Fruit fly (Drosophila melanogaster) whole organism, embryonic: Measurements from ENCODE around the gene apn.

Experiments used
- BEAF-32 ChIP-seq: fragments of 200-800 bp; sonication (Bioruptor generic); optimal IDR thresholded peaks from 3 replicates; lab custom pipeline; 2017; ENCODE audit warnings: missing biosample characterization, missing genetic modification characterization, mild to moderate bottlenecking, moderate library complexity, missing genetic modification reagents
- CG10209 ChIP-seq: fragments of 200-800 bp; sonication (Bioruptor generic); optimal IDR thresholded peaks from 3 replicates; lab custom pipeline; 2017; ENCODE audit warnings: missing biosample characterization, mild to moderate bottlenecking, missing genetic modification characterization, missing genetic modification reagents
- CG11456 ChIP-seq: fragments of 200-800 bp; sonication (Bioruptor generic); IDR thresholded peaks from 3 replicates; pipeline ENCODE4 v1.3.6; 2022; ENCODE audit warnings: missing biosample characterization, missing genetic modification characterization
- CG14050 ChIP-seq: fragments of 200-800 bp; sonication (Bioruptor generic); IDR thresholded peaks from 3 replicates; pipeline ENCODE4 v1.3.6; 2022; ENCODE audit warnings: missing biosample characterization, missing genetic modification characterization
- CG1602 ChIP-seq: fragments of 200-800 bp; sonication (Bioruptor generic); optimal IDR thresholded peaks from 3 replicates; lab custom pipeline; 2016; ENCODE audit warnings: missing biosample characterization, missing genetic modification characterization
- CG17829 ChIP-seq: fragments of 200-800 bp; optimal IDR thresholded peaks from 2 replicates; lab custom pipeline; 2019; ENCODE audit warnings: missing biosample characterization, mild to moderate bottlenecking, missing genetic modification characterization, moderate library complexity
- CG18011 ChIP-seq: fragments of 200-800 bp; sonication (Bioruptor generic); optimal IDR thresholded peaks from 2 replicates; lab custom pipeline; 2017; ENCODE audit warnings: missing biosample characterization, missing genetic modification characterization, mild to moderate bottlenecking, moderate library complexity, missing genotype
- CG18619 ChIP-seq: fragments of 200-800 bp; sonication (Bioruptor generic); optimal IDR thresholded peaks from 3 replicates; lab custom pipeline; 2017; ENCODE audit warnings: missing biosample characterization, mild to moderate bottlenecking, missing genetic modification characterization
- CG2129 ChIP-seq: fragments of 200-800 bp; sonication (Bioruptor generic); IDR thresholded peaks from 2 replicates; pipeline ENCODE4 v1.3.6; 2022; ENCODE audit warnings: missing biosample characterization, missing genetic modification characterization; ENCODE audit not compliant: partially characterized antibody
- CG2199 ChIP-seq: fragments of 200-800 bp; sonication (Bioruptor generic); IDR thresholded peaks from 3 replicates; pipeline ENCODE4 v1.3.6; 2022; ENCODE audit warnings: missing biosample characterization, missing genetic modification characterization
- CG30020 ChIP-seq: fragments of 200-800 bp; optimal IDR thresholded peaks from 2 replicates; lab custom pipeline; 2019; ENCODE audit warnings: missing biosample characterization, mild to moderate bottlenecking, missing genetic modification characterization, moderate library complexity
- CG4404 ChIP-seq: fragments of 200-800 bp; sonication (Bioruptor generic); IDR thresholded peaks from 2 replicates; pipeline ENCODE4 v1.3.6; 2022; ENCODE audit warnings: missing biosample characterization, missing genetic modification characterization
- CG9797 ChIP-seq: fragments of 200-800 bp; sonication (Bioruptor generic); optimal IDR thresholded peaks from 3 replicates; lab custom pipeline; 2018; ENCODE audit warnings: missing biosample characterization, mild to moderate bottlenecking, missing genetic modification characterization
- CG9817 ChIP-seq: fragments of 200-800 bp; sonication (Bioruptor generic); optimal IDR thresholded peaks from 2 replicates; lab custom pipeline; 2018; ENCODE audit warnings: missing biosample characterization, mild to moderate bottlenecking, missing genetic modification characterization, moderate library complexity
- CTCF ChIP-seq: fragments of 200-800 bp; sonication (Bioruptor generic); optimal IDR thresholded peaks from 2 replicates; lab custom pipeline; 2017; ENCODE audit warnings: missing biosample characterization, mild to moderate bottlenecking, missing genetic modification characterization, moderate library complexity
- D ChIP-seq, 2 experiments: fragments of 200-800 bp in 1 of 2; fragments of >200 bp in 1 of 2; sonication (Bioruptor generic) in 1 of 2; optimal IDR thresholded peaks; 2 replicates in 1 of 2; 3 replicates in 1 of 2; lab custom pipeline; 2017; ENCODE audit warnings: mild to moderate bottlenecking in 1 of 2, missing biosample characterization in 1 of 2, missing genetic modification characterization in 1 of 2, missing genetic modification reagents in 1 of 2
- D19A ChIP-seq: fragments of 200-800 bp; optimal IDR thresholded peaks from 3 replicates; lab custom pipeline; 2019; ENCODE audit warnings: missing biosample characterization, mild to moderate bottlenecking, missing genetic modification characterization, moderate library complexity
- Ets65A ChIP-seq: fragments of 200-800 bp; sonication (Bioruptor generic); peaks from one replicate; lab custom pipeline; 2016; ENCODE audit warnings: missing biosample characterization, missing genetic modification characterization
- GATAe ChIP-seq: fragments of 200-800 bp; sonication (Bioruptor generic); conservative IDR thresholded peaks from 2 replicates; pipeline ENCODE4 v1.3.6; 2022; ENCODE audit warnings: missing biosample characterization, missing genetic modification characterization
- HLHmδ ChIP-seq: fragments of 200-800 bp; sonication (Bioruptor generic); optimal IDR thresholded peaks from 2 replicates; lab custom pipeline; 2018; ENCODE audit warnings: missing biosample characterization, mild to moderate bottlenecking, missing genetic modification characterization, moderate library complexity
- HmgD ChIP-seq: fragments of 200-800 bp; sonication (Bioruptor generic); optimal IDR thresholded peaks from 3 replicates; lab custom pipeline; 2016; ENCODE audit warnings: missing biosample characterization, missing genetic modification characterization
- Hr51 ChIP-seq, 2 experiments: fragments of 200-800 bp; sonication (Bioruptor generic); optimal IDR thresholded peaks; 2 replicates in 1 of 2; 3 replicates in 1 of 2; lab custom pipeline; 2016 to 2018; ENCODE audit warnings: missing biosample characterization in 2 of 2, missing genetic modification characterization in 2 of 2, mild to moderate bottlenecking in 1 of 2, moderate library complexity in 1 of 2
- MESR4 ChIP-seq: fragments of 200-800 bp; sonication (Bioruptor generic); optimal IDR thresholded peaks from 2 replicates; lab custom pipeline; 2018; ENCODE audit warnings: missing biosample characterization, mild to moderate bottlenecking, missing genetic modification characterization, moderate library complexity
- Med ChIP-seq: fragments of 200-800 bp; sonication (Bioruptor generic); peaks from one replicate; lab custom pipeline; 2016; ENCODE audit warnings: missing biosample characterization, missing genetic modification characterization, mild to moderate bottlenecking, inconsistent platforms, moderate library complexity
- NfI ChIP-seq: fragments of 200-800 bp; sonication (Bioruptor generic); optimal IDR thresholded peaks from 3 replicates; lab custom pipeline; 2018; ENCODE audit warnings: missing biosample characterization, mild to moderate bottlenecking, missing genetic modification characterization, moderate library complexity
- Side ChIP-seq: fragments of 200-800 bp; sonication (Bioruptor generic); optimal IDR thresholded peaks from 2 replicates; lab custom pipeline; 2016; ENCODE audit warnings: missing biosample characterization, missing genetic modification characterization
- Sry-β ChIP-seq: fragments of 200-800 bp; sonication (Bioruptor generic); optimal IDR thresholded peaks from 2 replicates; lab custom pipeline; 2018; ENCODE audit warnings: missing biosample characterization, mild to moderate bottlenecking, missing genetic modification characterization, moderate library complexity
- YL-1 ChIP-seq: fragments of 200-800 bp; sonication (Bioruptor generic); optimal IDR thresholded peaks from 3 replicates; lab custom pipeline; 2017; ENCODE audit warnings: missing biosample characterization, mild to moderate bottlenecking, missing genetic modification characterization
- bbx ChIP-seq: fragments of 200-800 bp; sonication (Bioruptor generic); IDR thresholded peaks from 2 replicates; pipeline ENCODE4 v1.3.6; 2022; ENCODE audit warnings: missing biosample characterization, missing genetic modification characterization; ENCODE audit not compliant: partially characterized antibody
- dm ChIP-seq: fragments of 200-800 bp; sonication (Bioruptor generic); optimal IDR thresholded peaks from 3 replicates; lab custom pipeline; 2016; ENCODE audit warnings: missing biosample characterization, missing genetic modification characterization
- dpn ChIP-seq, 2 experiments: fragments of 200-800 bp; sonication (Bioruptor generic); optimal IDR thresholded peaks; 3 replicates each; lab custom pipeline; 2016; ENCODE audit warnings: missing biosample characterization in 2 of 2, missing genetic modification characterization in 2 of 2
- fd3F ChIP-seq: fragments of 200-800 bp; sonication (Bioruptor generic); optimal IDR thresholded peaks from 2 replicates; lab custom pipeline; 2018; ENCODE audit warnings: missing biosample characterization, mild to moderate bottlenecking, missing genetic modification characterization, moderate library complexity
- fd96Cb ChIP-seq: fragments of 200-800 bp; sonication (Bioruptor generic); optimal IDR thresholded peaks from 2 replicates; lab custom pipeline; 2018; ENCODE audit warnings: missing biosample characterization, mild to moderate bottlenecking, missing genetic modification characterization, moderate library complexity
- gfzf ChIP-seq: fragments of 200-800 bp; sonication (Bioruptor generic); optimal IDR thresholded peaks from 2 replicates; lab custom pipeline; 2016; ENCODE audit warnings: missing biosample characterization, mild to moderate bottlenecking, missing genetic modification characterization, moderate library complexity
- grn ChIP-seq: fragments of 200-800 bp; sonication (Bioruptor generic); optimal IDR thresholded peaks from 3 replicates; lab custom pipeline; 2017; ENCODE audit warnings: missing biosample characterization, missing genetic modification characterization
- gt ChIP-seq: fragments of 200-800 bp; sonication (Bioruptor generic); IDR thresholded peaks from 2 replicates; pipeline ENCODE4 v1.3.6; 2022; ENCODE audit warnings: missing biosample characterization, missing genetic modification characterization
- her ChIP-seq: fragments of 200-800 bp; sonication (Bioruptor generic); optimal IDR thresholded peaks from 2 replicates; lab custom pipeline; 2016; ENCODE audit warnings: missing biosample characterization, missing genetic modification characterization
- inv ChIP-seq: fragments of 200-800 bp; sonication (Bioruptor generic); IDR thresholded peaks from 2 replicates; pipeline ENCODE4 v1.3.6; 2022; ENCODE audit warnings: missing biosample characterization, missing genetic modification characterization; ENCODE audit not compliant: partially characterized antibody
- luna ChIP-seq: fragments of 200-800 bp; sonication (Bioruptor generic); optimal IDR thresholded peaks from 2 replicates; lab custom pipeline; 2016; ENCODE audit warnings: missing biosample characterization, missing genetic modification characterization
- nom ChIP-seq: fragments of 200-800 bp; sonication (Bioruptor generic); optimal IDR thresholded peaks from 2 replicates; lab custom pipeline; 2017; ENCODE audit warnings: missing biosample characterization, missing genetic modification characterization, mild to moderate bottlenecking, moderate library complexity, missing genetic modification reagents
- org-1 ChIP-seq: fragments of 200-800 bp; sonication (Bioruptor generic); optimal IDR thresholded peaks from 2 replicates; lab custom pipeline; 2017; ENCODE audit warnings: missing biosample characterization, missing genetic modification characterization
- repo ChIP-seq: fragments of 200-800 bp; sonication (Bioruptor generic); optimal IDR thresholded peaks from 2 replicates; lab custom pipeline; 2016; ENCODE audit warnings: missing biosample characterization, missing genetic modification characterization
- sc ChIP-seq, 3 experiments: fragments of >200 bp in 2 of 3; fragments of 200-800 bp in 1 of 3; sonication (Bioruptor generic) in 1 of 3; optimal IDR thresholded peaks; 2 replicates in 2 of 3; 3 replicates in 1 of 3; lab custom pipeline; 2017; ENCODE audit warnings: mild to moderate bottlenecking in 1 of 3, missing biosample characterization in 1 of 3, missing genetic modification characterization in 1 of 3, missing genetic modification reagents in 1 of 3
- schlank ChIP-seq: fragments of 200-800 bp; sonication (Bioruptor generic); optimal IDR thresholded peaks from 2 replicates; lab custom pipeline; 2018; ENCODE audit warnings: missing biosample characterization, mild to moderate bottlenecking, missing genetic modification characterization
- scrt ChIP-seq: fragments of 200-800 bp; sonication (Bioruptor generic); optimal IDR thresholded peaks from 2 replicates; lab custom pipeline; 2018; ENCODE audit warnings: missing biosample characterization, mild to moderate bottlenecking, missing genetic modification characterization, moderate library complexity
- sens ChIP-seq: fragments of 200-800 bp; sonication (Bioruptor generic); peaks from one replicate; lab custom pipeline; 2016; ENCODE audit warnings: missing biosample characterization, missing genetic modification characterization
- sens-2 ChIP-seq: fragments of 200-800 bp; sonication (Bioruptor generic); IDR thresholded peaks from 2 replicates; pipeline ENCODE4 v1.3.6; 2022; ENCODE audit warnings: missing biosample characterization, missing genetic modification characterization
- sna ChIP-seq: fragments of 200-800 bp; sonication (Bioruptor generic); IDR thresholded peaks from 2 replicates; pipeline ENCODE4 v1.3.6; 2022; ENCODE audit warnings: missing biosample characterization, missing genetic modification characterization; ENCODE audit not compliant: partially characterized antibody
- yki ChIP-seq: fragments of >200 bp; optimal IDR thresholded peaks from 3 replicates; lab custom pipeline; 2018

The apn gene

DNA sequence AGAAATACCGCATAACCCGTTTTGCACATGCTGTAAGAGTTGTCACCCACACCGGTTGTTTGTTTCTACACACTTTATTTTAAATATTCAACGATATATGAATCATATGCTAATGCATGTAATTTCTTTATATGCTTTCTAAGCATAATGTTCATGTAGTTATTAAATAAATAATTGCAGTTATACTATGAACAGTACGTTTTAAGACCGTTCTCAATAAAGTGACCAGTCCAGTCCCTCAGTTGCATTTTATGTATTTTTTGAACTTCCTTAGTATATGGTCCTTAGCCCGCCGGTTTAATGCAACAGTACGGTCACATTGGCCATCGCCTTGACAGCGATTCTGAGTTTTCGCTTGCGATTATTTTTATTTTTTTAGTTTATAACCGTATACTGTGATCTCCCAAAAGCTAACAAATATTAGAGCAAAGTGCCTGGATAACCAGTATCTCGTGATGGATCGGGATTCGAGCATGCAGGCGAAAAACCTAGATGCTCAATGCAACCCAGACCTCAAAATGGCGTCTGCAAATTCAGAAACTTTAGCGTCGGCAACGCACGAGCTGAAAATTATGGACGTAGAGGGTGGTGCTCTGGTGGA is 24.5 kb downstream of the apn start, which contains the start of gene Ravus (continued):
- no peak for TF ChIP-seq Sry-β
- no peak for TF ChIP-seq fd3F
- no peak for TF ChIP-seq org-1
- no peak for TF ChIP-seq HLHmδ (GFP tag; lab: Kevin White, UChicago)
- TF ChIP-seq CG18011 (GFP tag; lab: Kevin White, UChicago): no peak
- TF ChIP-seq CG30020 (tag; lab: Kevin White, UChicago): peak; percentile 60
- no peak for TF ChIP-seq her (GFP tag; lab: Kevin White, UChicago)
- TF ChIP-seq nom (GFP tag; lab: Kevin White, UChicago): no peak
- TF ChIP-seq GATAe (GFP tag; lab: Robert Waterston, UW): no peak
- no peak for TF ChIP-seq D19A (tag; lab: Kevin White, UChicago)
- TF ChIP-seq gfzf (GFP tag; lab: Kevin White, UChicago): peak; percentile 91
- no peak for TF ChIP-seq inv (GFP tag; lab: Robert Waterston, UW)
- 0 out of 3 replicates have a peak, but pooled peaks have one; percentile 12 for TF ChIP-seq CG14050 (GFP tag; lab: Robert Waterston, UW)
- TF ChIP-seq scrt (GFP tag; lab: Kevin White, UChicago): peak; percentile 11
- TF ChIP-seq dm (GFP tag; lab: Kevin White, UChicago): peak; percentile 45
- TF ChIP-seq CTCF (GFP tag; lab: Kevin White, UChicago): no peak
- peak; percentile 92 for TF ChIP-seq CG9797 (GFP tag; lab: Kevin White, UChicago)
- TF ChIP-seq CG11456 (GFP tag; lab: Robert Waterston, UW): 0 out of 3 replicates have a peak, but pooled peaks have one; percentile 55
- TF ChIP-seq CG17829 (tag; lab: Kevin White, UChicago): peak; percentile 58
- TF ChIP-seq CG2129 (GFP tag; lab: Robert Waterston, UW): no peak
- peak; percentile 74 for TF ChIP-seq YL-1 (GFP tag; lab: Kevin White, UChicago)
- peak in 1 of 2 experiments; percentile 19 for TF ChIP-seq Hr51 (GFP tag; optimal IDR thresholded peaks at IDR 0.05; lab: Kevin White, UChicago)
- no peak for TF ChIP-seq repo (GFP tag; lab: Kevin White, UChicago)
- TF ChIP-seq MESR4: peak; percentile 37
- TF ChIP-seq sens: peak; percentile 89
- TF ChIP-seq schlank (tag; lab: Kevin White, UChicago): no peak
- TF ChIP-seq yki (lab: Kevin White, UChicago): no peak
- TF ChIP-seq HmgD: peak; percentile 52
- TF ChIP-seq dpn (GFP tag; optimal IDR thresholded peaks at IDR 0.05; lab: Kevin White, UChicago): peak; percentile 32 to 51
- no peak for TF ChIP-seq grn (GFP tag; lab: Kevin White, UChicago)
- TF ChIP-seq CG4404 (GFP tag; lab: Robert Waterston, UW): peak; percentile 52
- no peak for TF ChIP-seq D (optimal IDR thresholded peaks at IDR 0.05; lab: Kevin White, UChicago)
- TF ChIP-seq D (GFP tag; optimal IDR thresholded peaks at IDR 0.05; lab: Kevin White, UChicago): no peak
- no peak for TF ChIP-seq CG2199 (GFP tag; lab: Robert Waterston, UW)
- TF ChIP-seq sens-2 (GFP tag; lab: Robert Waterston, UW): no peak
- peak; percentile 34 for TF ChIP-seq NfI (GFP tag; lab: Kevin White, UChicago)
- TF ChIP-seq CG10209: peak; percentile 55
- TF ChIP-seq Side (GFP tag; lab: Kevin White, UChicago): peak; percentile 23
- no peak for TF ChIP-seq sna (GFP tag; lab: Robert Waterston, UW)
- TF ChIP-seq sc (optimal IDR thresholded peaks at IDR 0.05; lab: Kevin White, UChicago): no peak
- TF ChIP-seq sc (GFP tag; optimal IDR thresholded peaks at IDR 0.05; lab: Kevin White, UChicago): peak; percentile 18
- peak; percentile 53 for TF ChIP-seq BEAF-32 (GFP tag; lab: Kevin White, UChicago)
- peak; percentile 35 for TF ChIP-seq CG1602 (GFP tag; lab: Kevin White, UChicago)
- TF ChIP-seq CG9817: peak; percentile 64
- peak; percentile 87 for TF ChIP-seq Med (GFP tag; lab: Kevin White, UChicago)
- TF ChIP-seq Ets65A (GFP tag; lab: Kevin White, UChicago): peak; percentile 93
- no peak for TF ChIP-seq luna (GFP tag; lab: Kevin White, UChicago)
- peak; percentile 21 for TF ChIP-seq fd96Cb
- peak; percentile 5 for TF ChIP-seq CG18619
- no peak for TF ChIP-seq gt (GFP tag; lab: Robert Waterston, UW)
- no peak for TF ChIP-seq bbx (GFP tag; lab: Robert Waterston, UW)
